Fruit fly (Drosophila melanogaster) whole organism: ENCODE measurements around the gene CG34001.
A peak's percentile ranks its signal among the peaks of the same experiment; 100 is the strongest.

Experiments used
- CG8478 ChIP-seq: fragments of >200 bp; optimal IDR thresholded peaks from 2 replicates; lab custom pipeline; 2018; ENCODE audit warnings: inconsistent platforms
- Dll ChIP-seq: fragments of >200 bp; optimal IDR thresholded peaks from 2 replicates; lab custom pipeline; 2017
- EcR ChIP-seq, 2 experiments: fragments of >200 bp; optimal IDR thresholded peaks; 2 replicates each; lab custom pipeline; 2017; ENCODE audit warnings: missing biosample characterization in 2 of 2, missing genetic modification characterization in 2 of 2, missing genetic modification reagents in 2 of 2
- pan ChIP-seq: fragments of >200 bp; optimal IDR thresholded peaks from 2 replicates; lab custom pipeline; 2017
- psq ChIP-seq: fragments of >200 bp; optimal IDR thresholded peaks from 2 replicates; lab custom pipeline; 2017
- usp ChIP-seq: fragments of >200 bp; optimal IDR thresholded peaks from 2 replicates; lab custom pipeline; 2017; ENCODE audit warnings: missing biosample characterization, missing genetic modification characterization, mixed read lengths

CG34001 gene

dm6 chr3L:10659993-10660743 is 29.3 kb downstream of the CG34001 start:
- TF ChIP-seq Dll (no peak), CG8478 (lab: Kevin White, UChicago) (no peak)

dm6 chr3L:10660744-10661589 is 30.1 kb downstream of the CG34001 start, which contains the start of the genes CG32066 and CG8003:
CG32066 (minus strand) TSS chr3L:10661013.
CG8003 (plus strand) TSS chr3L:10661475.
- TF ChIP-seq Dll, result no peak
- no peak for TF ChIP-seq CG8478 (lab: Kevin White, UChicago)
- no peak for TF ChIP-seq EcR (GFP tag; optimal IDR thresholded peaks at IDR 0.05; lab: Kevin White, UChicago)
- TF ChIP-seq pan (lab: Kevin White, UChicago), result no peak
- TF ChIP-seq psq (lab: Kevin White, UChicago), result no peak
- TF ChIP-seq usp (GFP tag; lab: Kevin White, UChicago), result no peak

- no peak for TF ChIP-seq EcR (GFP tag; optimal IDR thresholded peaks at IDR 0.05; lab: Kevin White, UChicago)
- no peak for TF ChIP-seq psq (lab: Kevin White, UChicago)
- no peak for TF ChIP-seq pan (lab: Kevin White, UChicago)
- no peak for TF ChIP-seq Dll
- TF ChIP-seq CG8478 (lab: Kevin White, UChicago), result no peak
- TF ChIP-seq usp (GFP tag; lab: Kevin White, UChicago), result no peak
Measured at dm6 chr3L:10663190-10663763, 32.4 kb downstream of the CG34001 start, which contains the start of gene Adi1. Adi1 (plus strand) TSS chr3L:10663376.

- TF ChIP-seq pan (lab: Kevin White, UChicago) (no peak), Dll (no peak), CG8478 (lab: Kevin White, UChicago) (no peak), EcR (GFP tag; optimal IDR thresholded peaks at IDR 0.05; lab: Kevin White, UChicago) (no peak), psq (lab: Kevin White, UChicago) (no peak), usp (GFP tag; lab: Kevin White, UChicago) (no peak)
Measured at dm6 chr3L:10664511-10665062, 33.7 kb downstream of the CG34001 start, which contains the start of gene simj. simj (plus strand) TSS chr3L:10664739.

dm6 chr3L:10665433-10666150 is 34.7 kb downstream of the CG34001 start:
- no peak for TF ChIP-seq usp (GFP tag; lab: Kevin White, UChicago)
- TF ChIP-seq CG8478 (lab: Kevin White, UChicago), result no peak
- TF ChIP-seq pan (lab: Kevin White, UChicago), result no peak
- TF ChIP-seq Dll, result no peak
- TF ChIP-seq EcR (GFP tag; optimal IDR thresholded peaks at IDR 0.05; lab: Kevin White, UChicago), result no peak
- no peak for TF ChIP-seq psq (lab: Kevin White, UChicago)

- TF ChIP-seq psq (lab: Kevin White, UChicago), result no peak
- TF ChIP-seq Dll, result peak; percentile 56
Measured at dm6 chr3L:10666511-10667003, 35.7 kb downstream of the CG34001 start.

- no peak for TF ChIP-seq EcR (GFP tag; optimal IDR thresholded peaks at IDR 0.05; lab: Kevin White, UChicago)
- TF ChIP-seq usp (GFP tag; lab: Kevin White, UChicago), result no peak
- no peak for TF ChIP-seq psq (lab: Kevin White, UChicago)
- no peak for TF ChIP-seq pan (lab: Kevin White, UChicago)
- TF ChIP-seq CG8478 (lab: Kevin White, UChicago), result no peak
- no peak for TF ChIP-seq Dll
Measured at dm6 chr3L:10667341-10667740, 36.5 kb downstream of the CG34001 start.

- TF ChIP-seq psq (lab: Kevin White, UChicago) (no peak), Dll (no peak), pan (lab: Kevin White, UChicago) (no peak), usp (GFP tag; lab: Kevin White, UChicago) (no peak), EcR (GFP tag; optimal IDR thresholded peaks at IDR 0.05; lab: Kevin White, UChicago) (no peak), CG8478 (lab: Kevin White, UChicago) (no peak)
Measured at dm6 chr3L:10669592-10670400, 38.9 kb downstream of the CG34001 start.

dm6 chr3L:10672540-10672939 is 41.7 kb downstream of the CG34001 start:
- TF ChIP-seq Dll (no peak), psq (lab: Kevin White, UChicago) (no peak), EcR (GFP tag; optimal IDR thresholded peaks at IDR 0.05; lab: Kevin White, UChicago) (no peak), CG8478 (lab: Kevin White, UChicago) (no peak), pan (lab: Kevin White, UChicago) (no peak), usp (GFP tag; lab: Kevin White, UChicago) (no peak)

dm6 chr3L:10674145-10674547 is 43.3 kb downstream of the CG34001 start:
- TF ChIP-seq CG8478 (lab: Kevin White, UChicago) (no peak), usp (GFP tag; lab: Kevin White, UChicago) (no peak), pan (lab: Kevin White, UChicago) (no peak), EcR (GFP tag; optimal IDR thresholded peaks at IDR 0.05; lab: Kevin White, UChicago) (no peak), Dll (no peak), psq (lab: Kevin White, UChicago) (no peak)
